Fruit fly (Drosophila melanogaster) whole organism, embryonic: ENCODE data around the gene PH4alphaEFB.
A peak's percentile ranks its signal among the peaks of the same experiment; 100 is the strongest.

Experiments
- CG10321 ChIP-seq: fragments of 200-800 bp; sonication (Bioruptor generic); IDR thresholded peaks from 2 replicates; pipeline ENCODE4 v1.3.6; 2022; ENCODE audit warnings: missing biosample characterization, missing genetic modification characterization
- CG12659 ChIP-seq: fragments of 200-800 bp; sonication (Bioruptor generic); optimal IDR thresholded peaks from 3 replicates; lab custom pipeline; 2017; ENCODE audit warnings: mild to moderate bottlenecking, missing biosample characterization, missing genetic modification reagents, missing genetic modification characterization
- CG15601 ChIP-seq: fragments of 200-800 bp; sonication (Bioruptor generic); optimal IDR thresholded peaks from 3 replicates; lab custom pipeline; 2019; ENCODE audit warnings: missing biosample characterization, mild to moderate bottlenecking, missing genetic modification characterization, moderate library complexity
- CG1603 ChIP-seq: fragments of 200-800 bp; sonication (Bioruptor generic); optimal IDR thresholded peaks from 2 replicates; lab custom pipeline; 2019; ENCODE audit warnings: missing biosample characterization, mild to moderate bottlenecking, missing genetic modification characterization, moderate library complexity
- CG18599 ChIP-seq: fragments of 200-800 bp; sonication (Bioruptor generic); optimal IDR thresholded peaks from 3 replicates; lab custom pipeline; 2017; ENCODE audit warnings: missing biosample characterization, missing genetic modification characterization, mild to moderate bottlenecking, moderate library complexity, missing genetic modification reagents
- CG2120 ChIP-seq: fragments of 200-800 bp; sonication (Bioruptor generic); optimal IDR thresholded peaks from 3 replicates; lab custom pipeline; 2016; ENCODE audit warnings: missing biosample characterization, missing genetic modification characterization
- CG31388 ChIP-seq: fragments of 200-800 bp; sonication (Bioruptor generic); optimal IDR thresholded peaks from 2 replicates; lab custom pipeline; 2016; ENCODE audit warnings: missing biosample characterization, missing genetic modification characterization
- CG6272 ChIP-seq: fragments of 200-800 bp; sonication (Bioruptor generic); IDR thresholded peaks from 2 replicates; pipeline ENCODE4 v1.3.6; 2022; ENCODE audit warnings: missing biosample characterization, missing genetic modification characterization
- CG6765 ChIP-seq: fragments of 200-800 bp; sonication (Bioruptor generic); optimal IDR thresholded peaks from 3 replicates; lab custom pipeline; 2017; ENCODE audit warnings: missing biosample characterization, mild to moderate bottlenecking, missing genetic modification characterization
- CG7357 ChIP-seq: fragments of 200-800 bp; sonication (Bioruptor generic); IDR thresholded peaks from 3 replicates; pipeline ENCODE4 v1.3.6; 2022; ENCODE audit warnings: missing biosample characterization, missing genetic modification characterization
- CG9215 ChIP-seq: fragments of 200-800 bp; sonication (Bioruptor generic); IDR thresholded peaks from 2 replicates; pipeline ENCODE4 v1.3.6; 2022; ENCODE audit warnings: missing biosample characterization, missing genetic modification characterization
- CTCF ChIP-seq: fragments of 200-800 bp; sonication (Bioruptor generic); optimal IDR thresholded peaks from 2 replicates; lab custom pipeline; 2017; ENCODE audit warnings: missing biosample characterization, mild to moderate bottlenecking, missing genetic modification characterization, moderate library complexity
- Dip2 ChIP-seq: fragments of 200-800 bp; sonication (Bioruptor generic); IDR thresholded peaks from 2 replicates; pipeline ENCODE4 v1.3.6; 2022; ENCODE audit warnings: missing biosample characterization, missing genetic modification characterization
- Ets65A ChIP-seq: fragments of 200-800 bp; sonication (Bioruptor generic); peaks from one replicate; lab custom pipeline; 2016; ENCODE audit warnings: missing biosample characterization, missing genetic modification characterization
- Fer1 ChIP-seq: fragments of 200-800 bp; sonication (Bioruptor generic); optimal IDR thresholded peaks from 2 replicates; lab custom pipeline; 2017; ENCODE audit warnings: missing biosample characterization, mild to moderate bottlenecking, missing genetic modification characterization
- Hey ChIP-seq: fragments of 200-800 bp; sonication (Bioruptor generic); optimal IDR thresholded peaks from 3 replicates; lab custom pipeline; 2018; ENCODE audit warnings: missing biosample characterization, mild to moderate bottlenecking, missing genetic modification characterization
- Hmx ChIP-seq: fragments of 200-800 bp; sonication (Bioruptor generic); optimal IDR thresholded peaks from 2 replicates; lab custom pipeline; 2016; ENCODE audit warnings: missing biosample characterization, missing genetic modification characterization
- Lim3 ChIP-seq: fragments of 200-800 bp; sonication (Bioruptor generic); IDR thresholded peaks from 2 replicates; pipeline ENCODE4 v1.3.6; 2022; ENCODE audit warnings: missing biosample characterization, missing genetic modification characterization
- NC2α ChIP-seq: fragments of 200-800 bp; sonication (Bioruptor generic); optimal IDR thresholded peaks from 2 replicates; lab custom pipeline; 2016; ENCODE audit warnings: missing biosample characterization, missing genetic modification characterization
- Optix ChIP-seq: fragments of 200-800 bp; sonication (Bioruptor generic); IDR thresholded peaks from 3 replicates; pipeline ENCODE4 v1.3.6; 2022; ENCODE audit warnings: missing biosample characterization, missing genetic modification characterization
- Sin3A ChIP-seq: fragments of >200 bp; optimal IDR thresholded peaks from 2 replicates; lab custom pipeline; 2018
- Sry-δ ChIP-seq: fragments of 200-800 bp; sonication (Bioruptor generic); optimal IDR thresholded peaks from 2 replicates; lab custom pipeline; 2016; ENCODE audit warnings: missing biosample characterization, missing genetic modification characterization
- Stat92E ChIP-seq, 3 experiments: fragments of >200 bp in 2 of 3; fragments of 200-800 bp in 1 of 3; sonication (Bioruptor generic) in 1 of 3; optimal IDR thresholded peaks; 2 replicates each; lab custom pipeline; 2017 to 2019; ENCODE audit warnings: missing biosample characterization in 3 of 3, missing genetic modification characterization in 3 of 3, mild to moderate bottlenecking in 1 of 3, moderate library complexity in 1 of 3
- Trl ChIP-seq, 3 experiments: fragments of >200 bp in 2 of 3; fragments of 200-800 bp in 1 of 3; sonication (Bioruptor generic) in 1 of 3; optimal IDR thresholded peaks; 2 replicates in 1 of 3; 3 replicates in 2 of 3; lab custom pipeline; 2016 to 2017; ENCODE audit warnings: missing biosample characterization in 1 of 3, missing genetic modification characterization in 1 of 3
- Vsx1 ChIP-seq: fragments of 200-800 bp; sonication (Bioruptor generic); optimal IDR thresholded peaks from 2 replicates; lab custom pipeline; 2017; ENCODE audit warnings: missing biosample characterization, mild to moderate bottlenecking, missing genetic modification characterization, missing genetic modification reagents
- bbx ChIP-seq: fragments of 200-800 bp; sonication (Bioruptor generic); IDR thresholded peaks from 2 replicates; pipeline ENCODE4 v1.3.6; 2022; ENCODE audit warnings: missing biosample characterization, missing genetic modification characterization; ENCODE audit not compliant: partially characterized antibody
- cas ChIP-seq: fragments of 200-800 bp; sonication (Bioruptor generic); IDR thresholded peaks from 2 replicates; pipeline ENCODE4 v1.3.6; 2022; ENCODE audit warnings: missing biosample characterization, missing genetic modification characterization
- cato ChIP-seq: fragments of 200-800 bp; sonication (Bioruptor generic); optimal IDR thresholded peaks from 2 replicates; lab custom pipeline; 2016; ENCODE audit warnings: missing biosample characterization, missing genetic modification characterization, borderline replicate concordance
- cg ChIP-seq: fragments of 200-800 bp; sonication (Bioruptor generic); optimal IDR thresholded peaks from 3 replicates; lab custom pipeline; 2019; ENCODE audit warnings: missing biosample characterization, mild to moderate bottlenecking, missing genetic modification characterization, moderate library complexity
- cwo ChIP-seq: fragments of 200-800 bp; sonication (Bioruptor generic); optimal IDR thresholded peaks from 3 replicates; lab custom pipeline; 2017; ENCODE audit warnings: missing biosample characterization, missing genetic modification characterization, mild to moderate bottlenecking, moderate library complexity, missing genetic modification reagents
- dan ChIP-seq: fragments of 200-800 bp; sonication (Bioruptor generic); IDR thresholded peaks from 2 replicates; pipeline ENCODE4 v1.3.6; 2022; ENCODE audit warnings: missing biosample characterization, missing genetic modification characterization
- dimm ChIP-seq: fragments of 200-800 bp; sonication (Bioruptor generic); IDR thresholded peaks from 2 replicates; pipeline ENCODE4 v1.3.6; 2022; ENCODE audit warnings: missing biosample characterization, missing genetic modification characterization
- exex ChIP-seq: fragments of 200-800 bp; sonication (Bioruptor generic); optimal IDR thresholded peaks from 4 replicates; lab custom pipeline; 2018; ENCODE audit warnings: missing biosample characterization, mild to moderate bottlenecking, missing genetic modification characterization, moderate library complexity
- fd102C ChIP-seq: fragments of 200-800 bp; sonication (Bioruptor generic); optimal IDR thresholded peaks from 2 replicates; lab custom pipeline; 2018; ENCODE audit warnings: missing biosample characterization, mild to moderate bottlenecking, missing genetic modification characterization, moderate library complexity
- grn ChIP-seq: fragments of 200-800 bp; sonication (Bioruptor generic); optimal IDR thresholded peaks from 3 replicates; lab custom pipeline; 2017; ENCODE audit warnings: missing biosample characterization, missing genetic modification characterization
- ro ChIP-seq: fragments of 200-800 bp; sonication (Bioruptor generic); IDR thresholded peaks from 2 replicates; pipeline ENCODE4 v1.3.6; 2022; ENCODE audit warnings: missing biosample characterization, missing genetic modification characterization
- sug ChIP-seq: fragments of 200-800 bp; optimal IDR thresholded peaks from 2 replicates; lab custom pipeline; 2019; ENCODE audit warnings: missing biosample characterization, mild to moderate bottlenecking, missing genetic modification characterization, moderate library complexity
- wek ChIP-seq: fragments of 200-800 bp; sonication (Bioruptor generic); optimal IDR thresholded peaks from 3 replicates; lab custom pipeline; 2018; ENCODE audit warnings: missing biosample characterization, mild to moderate bottlenecking, missing genetic modification characterization, moderate library complexity

Gene PH4alphaEFB

DNA sequence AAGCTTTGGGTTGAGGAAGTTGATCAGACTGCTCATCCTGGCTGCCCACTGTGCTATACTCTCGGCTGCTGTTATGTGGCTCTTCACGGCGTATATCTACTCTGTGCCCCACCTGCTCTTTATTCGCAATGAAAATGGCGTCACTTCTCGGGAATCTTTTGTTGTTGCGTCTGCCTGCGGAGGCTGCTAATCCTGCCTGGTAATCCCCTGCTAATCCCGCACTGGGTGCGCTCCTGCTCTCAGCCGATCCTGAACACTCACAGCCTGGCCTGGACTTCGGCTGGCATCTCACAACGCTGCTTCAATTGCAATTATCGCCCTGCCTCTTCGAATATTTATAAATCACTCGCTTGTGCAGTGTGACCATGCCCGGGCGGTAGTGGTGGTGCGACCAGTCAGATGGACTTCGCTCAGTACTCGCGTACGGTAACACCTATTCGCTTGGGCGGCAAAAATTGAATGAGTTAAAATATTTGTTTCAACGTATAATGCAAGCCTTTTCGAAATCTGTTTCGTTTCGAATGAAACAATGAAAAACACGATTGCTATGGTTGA lies 38.0 kb upstream of the PH4alphaEFB start, which contains the start of gene CG2218 (continued):
- TF ChIP-seq CG6272 (GFP tag; lab: Robert Waterston, UW) (no peak), CG10321 (GFP tag; lab: Robert Waterston, UW) (no peak), Sry-δ (peak; percentile 67), Hmx (GFP tag; lab: Kevin White, UChicago) (no peak), CG31388 (no peak), CG15601 (no peak), Trl (optimal IDR thresholded peaks at IDR 0.05; lab: Kevin White, UChicago) (no peak), Trl (GFP tag; optimal IDR thresholded peaks at IDR 0.05; lab: Kevin White, UChicago) (no peak), CG2120 (GFP tag; lab: Kevin White, UChicago) (peak; percentile 19), bbx (no peak; the same call in 1 of the 2 replicates), Dip2 (GFP tag; lab: Robert Waterston, UW) (no peak)
- TF ChIP-seq, all 482 proteins: peak for 72

- TF ChIP-seq CG6765 (no peak), cato (GFP tag; lab: Kevin White, UChicago) (no peak), CG1603 (tag; lab: Kevin White, UChicago) (no peak), CG18599 (GFP tag; lab: Kevin White, UChicago) (no peak), cg (no peak), sug (tag; lab: Kevin White, UChicago) (peak; percentile 94), wek (GFP tag; lab: Kevin White, UChicago) (no peak), Fer1 (no peak), dan (GFP tag; lab: Robert Waterston, UW) (no peak), cas (GFP tag; lab: Robert Waterston, UW) (no peak), Ets65A (peak; percentile 52), NC2α (GFP tag; lab: Kevin White, UChicago) (no peak), CG9215 (GFP tag; lab: Robert Waterston, UW) (no peak), exex (tag; lab: Kevin White, UChicago) (peak; percentile 88), CG7357 (GFP tag; lab: Robert Waterston, UW) (no peak), fd102C (GFP tag; lab: Kevin White, UChicago) (no peak), Lim3 (GFP tag; lab: Robert Waterston, UW) (no peak), ro (no peak), cwo (GFP tag; lab: Kevin White, UChicago) (peak; percentile 2), CG12659 (no peak)
These were observed 37.4 kb upstream of the PH4alphaEFB start, which contains the start of gene CG15533 for dm6 chr3R:30428459-30428858. TSS of gene CG15533 (plus strand) at chr3R:30428820.

- TF ChIP-seq Optix, result no peak
- TF ChIP-seq exex (tag; lab: Kevin White, UChicago), result peak; percentile 96
- no peak for TF ChIP-seq dimm
- peak; percentile 65 for TF ChIP-seq Hey (tag; lab: Kevin White, UChicago)
- TF ChIP-seq grn (GFP tag; lab: Kevin White, UChicago), result peak; percentile 42
- TF ChIP-seq Stat92E (GFP tag; optimal IDR thresholded peaks at IDR 0.05; lab: Kevin White, UChicago), result no peak
- peak; percentile 91 for TF ChIP-seq cwo (GFP tag; lab: Kevin White, UChicago)
- peak; percentile 91 for TF ChIP-seq Vsx1 (GFP tag; lab: Kevin White, UChicago)
- TF ChIP-seq sug (tag; lab: Kevin White, UChicago), result peak; percentile 42
- TF ChIP-seq CTCF (GFP tag; lab: Kevin White, UChicago), result no peak
- no peak for TF ChIP-seq Sin3A (lab: Kevin White, UChicago)
These were observed 34.4 kb upstream of the PH4alphaEFB start, which contains the start of gene CG15534 for dm6 chr3R:30431258-30432114. TSS of gene CG15534 (plus strand) at chr3R:30432064.
